Worm (Caenorhabditis elegans) whole organism, L4 larva: ENCODE data around the gene T18D3.9.

Experiments used
- D1046.2 ChIP-seq: fragments of 200-800 bp; sonication (Bioruptor generic); IDR thresholded peaks from 2 replicates; pipeline ENCODE4 v1.3.6; 2022; ENCODE audit warnings: missing genetic modification characterization, missing compliant biosample characterization
- T26A8.4 ChIP-seq: fragments of 200-800 bp; sonication (Bioruptor generic); IDR thresholded peaks from 2 replicates; pipeline ENCODE4 v1.3.6; 2022; ENCODE audit warnings: missing genetic modification characterization, missing compliant biosample characterization
- Y105C5A.15 ChIP-seq: fragments of 200-800 bp; sonication (Bioruptor generic); IDR thresholded peaks from 2 replicates; pipeline ENCODE4 v1.3.6; 2022; ENCODE audit warnings: missing genetic modification characterization, missing compliant biosample characterization
- Y48G9A.11 ChIP-seq: fragments of 200-800 bp; sonication (Bioruptor generic); IDR thresholded peaks from 2 replicates; pipeline ENCODE4 v1.3.6; 2022; ENCODE audit warnings: missing genetic modification reagents, missing genetic modification characterization, missing compliant biosample characterization
- Y5F2A.4 ChIP-seq: fragments of 200-800 bp; sonication (Bioruptor generic); optimal IDR thresholded peaks from 2 replicates; lab custom pipeline; 2018; ENCODE audit warnings: mild to moderate bottlenecking, missing genetic modification characterization, missing compliant biosample characterization
- aha-1 ChIP-seq: fragments of 150-350 bp; peaks from one replicate; lab custom pipeline; 2014; ENCODE audit warnings: missing biosample characterization, missing genetic modification characterization
- ama-1 ChIP-seq: fragments of 150-350 bp; optimal IDR thresholded peaks from 2 replicates; lab custom pipeline; 2014; ENCODE audit warnings: inconsistent platforms, mixed read lengths
- arid-1 ChIP-seq: fragments of 200-800 bp; sonication (Bioruptor generic); conservative IDR thresholded peaks from 2 replicates; pipeline ENCODE4 v1.3.6; 2022; ENCODE audit warnings: missing genetic modification reagents, missing genetic modification characterization, missing compliant biosample characterization
- ceh-28 ChIP-seq: fragments of 150-350 bp; optimal IDR thresholded peaks from 2 replicates; lab custom pipeline; 2014; ENCODE audit warnings: missing biosample characterization, missing genetic modification reagents, missing genetic modification characterization
- daf-16 ChIP-seq, 3 experiments: sonication (generic microtip); optimal IDR thresholded peaks; 2 replicates each; lab custom pipeline; 2016 to 2017; ENCODE audit warnings: missing genetic modification characterization in 3 of 3, missing genetic modification reagents in 3 of 3, mild to moderate bottlenecking in 2 of 3, missing compliant biosample characterization in 2 of 3, missing biosample characterization in 1 of 3, moderate library complexity in 1 of 3
- daf-8 ChIP-seq: fragments of 200-800 bp; sonication (Bioruptor generic); IDR thresholded peaks from 2 replicates; pipeline ENCODE4 v1.3.6; 2022; ENCODE audit warnings: missing genetic modification characterization, missing compliant biosample characterization
- dmd-6 ChIP-seq: fragments of 200-800 bp; sonication (Bioruptor generic); IDR thresholded peaks from 2 replicates; pipeline ENCODE4 v1.3.6; 2022; ENCODE audit warnings: missing genetic modification reagents, missing genetic modification characterization, missing compliant biosample characterization
- egl-27 ChIP-seq: sonication (generic microtip); optimal IDR thresholded peaks from 3 replicates; lab custom pipeline; 2017; ENCODE audit warnings: missing biosample characterization, missing genetic modification reagents, missing genetic modification characterization
- egl-43 ChIP-seq: fragments of 200-800 bp; sonication (Bioruptor generic); IDR thresholded peaks from 2 replicates; pipeline ENCODE4 v1.3.6; 2022; ENCODE audit warnings: missing genetic modification reagents, missing genetic modification characterization, missing compliant biosample characterization
- hlh-11 ChIP-seq: fragments of 200-800 bp; sonication (Bioruptor generic); optimal IDR thresholded peaks from 2 replicates; lab custom pipeline; 2018; ENCODE audit warnings: mild to moderate bottlenecking, missing genetic modification characterization, missing compliant biosample characterization
- mep-1 ChIP-seq: fragments of 150-350 bp; sonication (generic microtip); optimal IDR thresholded peaks from 3 replicates; lab custom pipeline; 2014; ENCODE audit warnings: missing biosample characterization, missing genetic modification characterization
- mxl-2 ChIP-seq: fragments of 200-800 bp; sonication (Bioruptor generic); conservative IDR thresholded peaks from 2 replicates; pipeline ENCODE4 v1.3.6; 2022; ENCODE audit warnings: missing genetic modification reagents, missing genetic modification characterization, missing compliant biosample characterization
- nhr-102 ChIP-seq: sonication (generic microtip); optimal IDR thresholded peaks from 2 replicates; lab custom pipeline; 2016; ENCODE audit warnings: mild to moderate bottlenecking, missing genetic modification characterization, moderate library complexity, missing compliant biosample characterization
- nhr-28 ChIP-seq: fragments of 150-350 bp; optimal IDR thresholded peaks from 2 replicates; lab custom pipeline; 2014; ENCODE audit warnings: missing biosample characterization, missing genetic modification characterization
- nhr-77 ChIP-seq: fragments of 150-350 bp; optimal IDR thresholded peaks from 2 replicates; lab custom pipeline; 2014; ENCODE audit warnings: missing biosample characterization, missing genetic modification characterization
- pha-4 ChIP-seq, 2 experiments: fragments of 150-350 bp in 1 of 2; fragments of 200-800 bp in 1 of 2; sonication (Bioruptor generic) in 1 of 2; IDR thresholded peaks in 1 of 2; optimal IDR thresholded peaks in 1 of 2; 2 replicates each; pipeline versions ENCODE4 v1.3.6 to Lab custom; 2014 to 2022; ENCODE audit warnings: missing genetic modification characterization in 2 of 2, missing genetic modification reagents in 2 of 2, missing biosample characterization in 1 of 2, missing compliant biosample characterization in 1 of 2
- php-3 ChIP-seq: fragments of 200-800 bp; sonication (Bioruptor generic); IDR thresholded peaks from 2 replicates; pipeline ENCODE4 v1.3.6; 2022; ENCODE audit warnings: missing genetic modification reagents, missing genetic modification characterization, missing compliant biosample characterization
- pqm-1 ChIP-seq: sonication (generic microtip); optimal IDR thresholded peaks from 2 replicates; lab custom pipeline; 2017; ENCODE audit warnings: missing biosample characterization, missing genetic modification characterization
- rbr-2 ChIP-seq: sonication (generic microtip); optimal IDR thresholded peaks from 2 replicates; lab custom pipeline; 2016; ENCODE audit warnings: missing genotype, missing genetic modification characterization, missing compliant biosample characterization
- sdz-12 ChIP-seq: fragments of 200-800 bp; sonication (Bioruptor generic); optimal IDR thresholded peaks from 2 replicates; lab custom pipeline; 2018; ENCODE audit warnings: mild to moderate bottlenecking, missing genetic modification characterization, missing compliant biosample characterization
- set-16 ChIP-seq: fragments of 200-800 bp; sonication (Bioruptor generic); IDR thresholded peaks from 2 replicates; pipeline ENCODE4 v1.3.6; 2022; ENCODE audit warnings: missing genetic modification reagents, missing genetic modification characterization, missing compliant biosample characterization
- spr-1 ChIP-seq: sonication (generic microtip); optimal IDR thresholded peaks from 2 replicates; lab custom pipeline; 2016; ENCODE audit warnings: mild to moderate bottlenecking, missing genetic modification characterization, missing compliant biosample characterization
- tag-97 ChIP-seq: fragments of 200-800 bp; sonication (Bioruptor generic); IDR thresholded peaks from 2 replicates; pipeline ENCODE4 v1.3.6; 2022; ENCODE audit warnings: missing genetic modification characterization, missing compliant biosample characterization
- unc-62 ChIP-seq, 3 experiments: fragments of 150-350 bp in 1 of 3; sonication (generic microtip); optimal IDR thresholded peaks in 2 of 3; peaks in 1 of 3; 1 replicate in 1 of 3; 2 replicates in 2 of 3; lab custom pipeline; 2014 to 2017; ENCODE audit warnings: missing biosample characterization in 3 of 3, missing genetic modification characterization in 3 of 3, missing genetic modification reagents in 3 of 3, missing genotype in 1 of 3
- vab-7 ChIP-seq: fragments of 200-800 bp; sonication (Bioruptor generic); IDR thresholded peaks from 2 replicates; pipeline ENCODE4 v1.3.6; 2022; ENCODE audit warnings: missing genetic modification reagents, missing genetic modification characterization, missing compliant biosample characterization
- zfp-3 ChIP-seq: fragments of 200-800 bp; sonication (Bioruptor generic); conservative IDR thresholded peaks from 2 replicates; pipeline ENCODE4 v1.3.6; 2022; ENCODE audit warnings: missing genetic modification reagents, missing genetic modification characterization, missing compliant biosample characterization

The T18D3.9 gene

DNA sequence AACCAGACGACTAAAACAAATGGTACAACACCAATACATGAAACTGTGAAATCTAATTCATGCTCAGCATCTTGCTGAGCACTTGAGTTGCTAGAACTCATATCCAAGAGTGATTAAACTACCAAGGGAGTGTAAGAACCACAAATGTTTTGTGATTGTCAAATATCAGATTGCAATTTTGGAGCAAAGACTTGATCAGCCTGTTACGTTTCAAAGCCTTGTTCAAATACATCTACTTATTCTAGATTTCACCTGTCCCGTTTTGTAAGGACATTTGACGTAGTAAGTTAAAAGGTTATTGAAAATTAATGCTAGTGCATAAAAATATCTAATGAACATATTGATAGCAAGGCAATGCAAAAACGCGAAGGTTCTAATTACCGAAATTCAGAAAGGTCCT, 23.1 kb upstream of the T18D3.9 start, which contains the start of gene F45E6.1:
Gene F45E6.1, minus strand, starts transcription at position 101 of the 400 bp plus-strand sequence.
- TF ChIP-seq Y105C5A.15 (GFP tag; lab: Robert Waterston, UW) (no peak), zfp-3 (no peak), pha-4 (GFP tag; IDR thresholded peaks at IDR 0.05; lab: Robert Waterston, UW) (no peak), pha-4 (tag; optimal IDR thresholded peaks at IDR 0.05; lab: Kevin White, UChicago) (no peak), egl-43 (GFP tag; lab: Robert Waterston, UW) (no peak), unc-62 (GFP tag; optimal IDR thresholded peaks at IDR 0.05 in 1 of 2; lab: Kevin White, UChicago) (peak in 1 of 2 experiments; percentile 35), unc-62 (tag; optimal IDR thresholded peaks at IDR 0.05; lab: Kevin White, UChicago) (no peak), ama-1 (lab: Kevin White, UChicago) (no peak), ceh-28 (tag; lab: Kevin White, UChicago) (no peak)

DNA sequence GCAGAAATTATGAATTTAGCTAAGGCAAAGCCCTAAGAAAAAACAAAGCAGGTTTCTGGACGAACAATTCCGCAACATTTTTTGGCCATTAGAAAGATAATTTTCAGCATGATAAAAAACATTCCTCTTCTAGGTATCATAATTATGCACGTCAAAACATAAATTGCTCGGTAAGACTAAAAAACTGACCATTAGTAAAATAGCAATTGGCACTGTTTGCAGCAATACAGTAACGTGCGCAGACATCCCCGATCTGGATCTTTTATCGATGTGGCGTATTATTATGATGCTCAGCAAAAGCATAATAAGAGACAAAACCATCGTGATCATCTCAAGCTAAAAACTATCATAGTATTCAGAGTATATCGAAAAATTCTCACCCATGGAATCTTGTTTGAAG, 22.2 kb upstream of the T18D3.9 start:
- TF ChIP-seq aha-1 (tag; lab: Kevin White, UChicago) (peak; percentile 54), tag-97 (GFP tag; lab: Robert Waterston, UW) (no peak), ceh-28 (tag; lab: Kevin White, UChicago) (no peak), D1046.2 (no peak), arid-1 (GFP tag; lab: Robert Waterston, UW) (no peak), pqm-1 (tag; lab: Kevin White, UChicago) (no peak), Y48G9A.11 (GFP tag; lab: Robert Waterston, UW) (no peak), daf-8 (GFP tag; lab: Robert Waterston, UW) (no peak), unc-62 (GFP tag; optimal IDR thresholded peaks at IDR 0.05 in 1 of 2; lab: Kevin White, UChicago) (peak in 1 of 2 experiments; percentile 6), unc-62 (tag; optimal IDR thresholded peaks at IDR 0.05; lab: Kevin White, UChicago) (no peak)

DNA sequence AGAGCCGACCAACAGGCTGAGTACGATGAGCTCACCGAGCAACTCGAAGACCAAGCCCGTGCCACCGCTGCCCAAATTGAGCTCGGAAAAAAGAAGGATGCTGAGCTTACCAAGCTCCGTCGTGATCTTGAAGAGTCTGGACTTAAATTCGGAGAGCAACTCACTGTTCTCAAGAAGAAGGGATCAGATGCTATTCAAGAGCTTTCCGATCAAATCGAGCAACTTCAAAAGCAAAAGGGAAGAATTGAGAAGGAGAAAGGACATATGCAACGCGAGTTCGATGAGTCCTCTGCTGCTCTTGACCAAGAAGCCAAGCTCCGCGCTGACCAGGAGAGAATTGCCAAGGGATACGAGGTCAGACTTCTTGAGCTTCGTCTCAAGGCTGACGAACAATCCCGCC, 18.0 kb upstream of the T18D3.9 start:
- no peak for TF ChIP-seq T26A8.4 (GFP tag; lab: Robert Waterston, UW)
- TF ChIP-seq Y5F2A.4 (GFP tag; lab: Kevin White, UChicago), result no peak
- TF ChIP-seq aha-1 (tag; lab: Kevin White, UChicago), result peak; percentile 94
- TF ChIP-seq egl-27 (tag; lab: Kevin White, UChicago), result no peak
- 0 out of 2 replicates have a peak, but pooled peaks have one; percentile 10 for TF ChIP-seq set-16

DNA sequence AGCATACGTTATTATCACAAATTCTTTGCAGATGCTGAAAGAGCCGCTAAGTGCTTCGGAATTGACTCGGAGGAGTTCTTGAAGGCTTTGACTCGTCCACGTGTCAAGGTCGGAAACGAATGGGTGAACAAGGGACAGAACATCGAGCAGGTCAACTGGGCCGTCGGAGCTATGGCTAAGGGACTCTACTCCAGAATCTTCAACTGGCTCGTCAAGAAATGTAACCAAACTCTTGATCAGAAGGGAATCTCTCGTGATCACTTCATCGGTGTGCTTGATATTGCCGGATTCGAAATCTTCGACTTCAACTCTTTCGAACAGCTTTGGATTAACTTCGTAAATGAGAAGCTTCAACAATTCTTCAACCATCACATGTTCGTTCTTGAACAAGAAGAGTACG, 15.6 kb upstream of the T18D3.9 start:
- TF ChIP-seq vab-7 (GFP tag; lab: Robert Waterston, UW) (no peak), rbr-2 (tag; lab: Kevin White, UChicago) (no peak), tag-97 (GFP tag; lab: Robert Waterston, UW) (no peak), sdz-12 (GFP tag; lab: Kevin White, UChicago) (no peak), unc-62 (GFP tag; optimal IDR thresholded peaks at IDR 0.05 in 1 of 2; lab: Kevin White, UChicago) (peak in 1 of 2 experiments; percentile 94), unc-62 (tag; optimal IDR thresholded peaks at IDR 0.05; lab: Kevin White, UChicago) (no peak)

DNA sequence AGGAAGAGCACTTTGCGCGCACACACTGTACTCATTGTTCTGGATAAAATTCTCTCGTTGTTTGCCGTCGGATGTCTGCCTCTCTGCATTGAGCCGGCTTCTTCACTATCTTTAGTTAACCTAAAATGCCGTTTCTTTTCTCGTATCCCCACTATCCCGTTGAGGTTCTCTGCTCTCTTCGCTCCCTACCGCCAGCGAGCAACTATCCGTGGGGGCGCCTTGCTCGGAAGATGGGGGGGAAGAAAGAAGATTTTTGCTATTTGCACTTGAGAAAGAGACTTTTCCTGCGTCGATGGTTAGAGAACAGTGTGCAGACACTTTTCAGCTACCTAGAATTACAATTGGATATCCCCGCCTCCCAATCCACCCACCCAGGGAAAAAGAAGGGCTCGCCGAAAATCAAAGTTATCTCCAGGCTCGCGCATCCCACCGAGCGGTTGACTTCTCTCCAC, 13.4 kb upstream of the T18D3.9 start, which contains the start of gene myo-2:
Gene myo-2, plus strand, starts transcription at position 402 of the 452 bp plus-strand sequence.
- TF ChIP-seq mxl-2 (GFP tag; lab: Robert Waterston, UW) (no peak), dmd-6 (GFP tag; lab: Robert Waterston, UW) (no peak), spr-1 (no peak), set-16 (peak; percentile 14; the same call in 1 of the 2 replicates)

DNA sequence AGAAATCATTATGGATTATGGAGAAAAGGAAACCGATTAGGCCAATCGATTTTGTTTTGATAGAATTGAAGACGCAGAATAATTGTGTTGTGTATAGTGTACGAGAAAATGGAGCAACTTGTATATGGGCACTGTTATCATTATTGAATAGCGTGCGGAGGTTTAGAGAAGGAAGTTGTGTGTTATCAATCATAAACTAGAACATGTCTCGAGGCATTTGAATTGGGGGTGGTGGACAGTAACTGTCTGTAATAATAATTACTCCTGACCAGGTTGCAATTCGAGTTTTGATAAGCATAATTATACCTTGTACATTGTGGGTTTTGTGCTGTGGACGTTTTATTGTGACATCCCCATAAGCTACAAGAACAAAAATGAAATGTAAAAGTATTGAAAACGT, 12.5 kb upstream of the T18D3.9 start, which contains the start of gene cdf-2:
Gene cdf-2, minus strand, starts transcription at position 149 of the 400 bp plus-strand sequence.
- TF ChIP-seq nhr-77 (tag; lab: Kevin White, UChicago), result peak; percentile 51
- TF ChIP-seq pha-4 (GFP tag; IDR thresholded peaks at IDR 0.05; lab: Robert Waterston, UW), result no peak
- TF ChIP-seq pha-4 (tag; optimal IDR thresholded peaks at IDR 0.05; lab: Kevin White, UChicago), result no peak
- peak; percentile 66 for TF ChIP-seq hlh-11
- no peak for TF ChIP-seq daf-16 (GFP tag; optimal IDR thresholded peaks at IDR 0.05; lab: Kevin White, UChicago)
- peak; percentile 91 for TF ChIP-seq daf-16 (tag; optimal IDR thresholded peaks at IDR 0.05; lab: Kevin White, UChicago)
- no peak for TF ChIP-seq mep-1 (tag; lab: Kevin White, UChicago)
- TF ChIP-seq pqm-1 (tag; lab: Kevin White, UChicago), result peak; percentile 74
- TF ChIP-seq php-3 (GFP tag; lab: Robert Waterston, UW), result peak; percentile 68
- TF ChIP-seq dmd-6 (GFP tag; lab: Robert Waterston, UW), result peak; percentile 58
- peak; percentile 19 for TF ChIP-seq nhr-102 (tag; lab: Kevin White, UChicago)
- TF ChIP-seq nhr-28 (tag; lab: Kevin White, UChicago), result peak; percentile 85
- TF ChIP-seq egl-43 (GFP tag; lab: Robert Waterston, UW), result no peak
